Worm (Caenorhabditis elegans) whole organism, young adult: ENCODE data around the gene F35E8.13.

ENCODE experiments used
- F10E7.11 ChIP-seq: sonication (generic microtip); optimal IDR thresholded peaks from 2 replicates; lab custom pipeline; 2017; ENCODE audit warnings: mild to moderate bottlenecking, missing genetic modification characterization, moderate library complexity, missing compliant biosample characterization
- K11D2.4 ChIP-seq: fragments of 200-800 bp; sonication (Bioruptor generic); IDR thresholded peaks from 2 replicates; pipeline ENCODE4 v1.3.6; 2022; ENCODE audit warnings: missing genetic modification reagents, missing genetic modification characterization, missing compliant biosample characterization
- T26A5.8 ChIP-seq: sonication (generic microtip); optimal IDR thresholded peaks from 2 replicates; lab custom pipeline; 2016; ENCODE audit warnings: missing genetic modification characterization, missing compliant biosample characterization
- hsf-1 ChIP-seq: fragments of 200-800 bp; sonication (Bioruptor generic); IDR thresholded peaks from 2 replicates; pipeline ENCODE4 v1.3.6; 2022; ENCODE audit warnings: missing genetic modification reagents, missing genetic modification characterization, missing compliant biosample characterization
- let-607 ChIP-seq, 2 experiments: fragments of 200-800 bp in 1 of 2; sonication (Bioruptor generic) in 1 of 2; sonication (generic microtip) in 1 of 2; optimal IDR thresholded peaks; 2 replicates each; lab custom pipeline; 2016 to 2018; ENCODE audit warnings: mild to moderate bottlenecking in 2 of 2, missing compliant biosample characterization in 2 of 2, missing genetic modification characterization in 2 of 2, moderate library complexity in 2 of 2, missing genotype in 1 of 2
- lsl-1 ChIP-seq: fragments of 200-800 bp; sonication (Bioruptor generic); optimal IDR thresholded peaks from 2 replicates; lab custom pipeline; 2018; ENCODE audit warnings: mild to moderate bottlenecking, missing genetic modification characterization, moderate library complexity, missing compliant biosample characterization
- madf-8 ChIP-seq: fragments of 200-800 bp; sonication (Bioruptor generic); conservative IDR thresholded peaks from 2 replicates; pipeline ENCODE4 v1.3.6; 2022; ENCODE audit warnings: missing genetic modification reagents, missing genetic modification characterization, missing compliant biosample characterization
- pha-4 ChIP-seq: fragments of 150-350 bp; sonication (generic microtip); optimal IDR thresholded peaks from 2 replicates; lab custom pipeline; 2014; ENCODE audit warnings: missing biosample characterization, missing genetic modification reagents, missing genetic modification characterization
- xnd-1 ChIP-seq: sonication (generic microtip); optimal IDR thresholded peaks from 2 replicates; lab custom pipeline; 2016; ENCODE audit warnings: missing genotype, missing genetic modification reagents, missing genetic modification characterization, missing compliant biosample characterization
- zim-3 ChIP-seq: sonication (generic microtip); optimal IDR thresholded peaks from 2 replicates; lab custom pipeline; 2017; ENCODE audit warnings: mild to moderate bottlenecking, missing genetic modification characterization, moderate library complexity, missing compliant biosample characterization
- ztf-3 ChIP-seq: fragments of 200-800 bp; sonication (Bioruptor generic); optimal IDR thresholded peaks from 2 replicates; lab custom pipeline; 2018; ENCODE audit warnings: mild to moderate bottlenecking, missing genetic modification characterization, missing compliant biosample characterization

- TF ChIP-seq lsl-1 (GFP tag; lab: Kevin White, UChicago), result no peak
- TF ChIP-seq xnd-1 (tag; lab: Kevin White, UChicago), result no peak
- no peak for TF ChIP-seq let-607 (tag; optimal IDR thresholded peaks at IDR 0.05; lab: Kevin White, UChicago)
- TF ChIP-seq zim-3 (tag; lab: Kevin White, UChicago), result no peak
- TF ChIP-seq F10E7.11 (tag; lab: Kevin White, UChicago), result no peak
- no peak for TF ChIP-seq madf-8 (GFP tag; lab: Robert Waterston, UW)
- no peak for TF ChIP-seq hsf-1
- TF ChIP-seq pha-4, result no peak
- no peak for TF ChIP-seq T26A5.8 (tag; lab: Kevin White, UChicago)
- TF ChIP-seq K11D2.4 (GFP tag; lab: Robert Waterston, UW), result no peak
- TF ChIP-seq ztf-3 (GFP tag; lab: Kevin White, UChicago), result no peak
Observed at ce11 chrV:15950903-15951302, 27.8 kb downstream of the F35E8.13 start, which contains the start of gene srw-59.
